Fruit fly (Drosophila melanogaster): ENCODE measurements around the gene CG34300.
A peak's percentile ranks its signal among the peaks of the same experiment; 100 is the strongest.

CG34300 gene

dm6 chr3R:30258298-30258990 is 48.0 kb downstream of the CG34300 start:
- TF ChIP-seq CG9948 (tag; optimal IDR thresholded peaks at IDR 0.05) = peak; percentile 82
- TF ChIP-seq CG8301 (tag; optimal IDR thresholded peaks at IDR 0.05) = peak; percentile 18
- peak; percentile 64 for TF ChIP-seq CG12605 (GFP tag; IDR thresholded peaks at IDR 0.05)
- peak; percentile 82 for TF ChIP-seq CG34367 (tag; optimal IDR thresholded peaks at IDR 0.05)
- no peak for TF ChIP-seq Ets98B (GFP tag; IDR thresholded peaks at IDR 0.05)
- peak; percentile 85 for TF ChIP-seq CG17806 (tag; optimal IDR thresholded peaks at IDR 0.05)
- peak; percentile 69 for TF ChIP-seq CG4496 (GFP tag; IDR thresholded peaks at IDR 0.05)
- peak; percentile 67 for TF ChIP-seq rn (GFP tag; IDR thresholded peaks at IDR 0.05)
- peak; percentile 91 for TF ChIP-seq CG15710 (tag; optimal IDR thresholded peaks at IDR 0.05)
- TF ChIP-seq gl (tag; optimal IDR thresholded peaks at IDR 0.05) = no peak
- TF ChIP-seq CG13204 (GFP tag; optimal IDR thresholded peaks at IDR 0.05) = peak; percentile 60
- TF ChIP-seq D1 (tag; optimal IDR thresholded peaks at IDR 0.05) = peak; percentile 42
- peak; percentile 65 for TF ChIP-seq CG14655 (GFP tag; optimal IDR thresholded peaks at IDR 0.05)
- no peak for TF ChIP-seq CG10348 (GFP tag; IDR thresholded peaks at IDR 0.05)
- peak; percentile 87 for TF ChIP-seq Snoo (tag; optimal IDR thresholded peaks at IDR 0.05)
- peak; percentile 37; the same call in 1 of the 2 replicates for TF ChIP-seq CG32121 (GFP tag; IDR thresholded peaks at IDR 0.05)
- TF ChIP-seq CG8159 (tag; optimal IDR thresholded peaks at IDR 0.05) = peak; percentile 90
- TF ChIP-seq fd96Ca (GFP tag; IDR thresholded peaks at IDR 0.05) = no peak
- TF ChIP-seq EcR (GFP tag; optimal IDR thresholded peaks at IDR 0.05) = peak; percentile 56
- peak; percentile 84 for TF ChIP-seq Pif1B (GFP tag; optimal IDR thresholded peaks at IDR 0.05)
- peak; percentile 63 for TF ChIP-seq Pif1A (GFP tag; optimal IDR thresholded peaks at IDR 0.05)

- TF ChIP-seq CG17806 (tag; optimal IDR thresholded peaks at IDR 0.05) = peak; percentile 74
- TF ChIP-seq CG4496 (GFP tag; IDR thresholded peaks at IDR 0.05) = peak; percentile 49; the same call in 1 of the 3 replicates
- TF ChIP-seq CG32121 (GFP tag; IDR thresholded peaks at IDR 0.05) = no peak
- peak; percentile 44 for TF ChIP-seq CG13204 (GFP tag; optimal IDR thresholded peaks at IDR 0.05)
- peak; percentile 71 for TF ChIP-seq Pif1B (GFP tag; optimal IDR thresholded peaks at IDR 0.05)
- peak; percentile 81 for TF ChIP-seq CG8159 (tag; optimal IDR thresholded peaks at IDR 0.05)
- peak; percentile 91 for TF ChIP-seq Snoo (tag; optimal IDR thresholded peaks at IDR 0.05)
- peak; percentile 30; the same call in 1 of the 2 replicates for TF ChIP-seq CG12605 (GFP tag; IDR thresholded peaks at IDR 0.05)
- TF ChIP-seq rn (GFP tag; IDR thresholded peaks at IDR 0.05) = no peak
- TF ChIP-seq D1 (tag; optimal IDR thresholded peaks at IDR 0.05) = peak; percentile 72
- TF ChIP-seq gl (tag; optimal IDR thresholded peaks at IDR 0.05) = no peak
- 0 out of 2 replicates have a peak, but pooled peaks have one; percentile 25 for TF ChIP-seq CG10348 (GFP tag; IDR thresholded peaks at IDR 0.05)
- TF ChIP-seq CG8301 (tag; optimal IDR thresholded peaks at IDR 0.05) = peak; percentile 5
- TF ChIP-seq CG15710 (tag; optimal IDR thresholded peaks at IDR 0.05) = peak; percentile 80
- no peak for TF ChIP-seq EcR (GFP tag; optimal IDR thresholded peaks at IDR 0.05)
- peak; percentile 18 for TF ChIP-seq CG14655 (GFP tag; optimal IDR thresholded peaks at IDR 0.05)
- peak; percentile 89 for TF ChIP-seq Pif1A (GFP tag; optimal IDR thresholded peaks at IDR 0.05)
- TF ChIP-seq CG34367 (tag; optimal IDR thresholded peaks at IDR 0.05) = peak; percentile 81
- peak; percentile 72 for TF ChIP-seq CG9948 (tag; optimal IDR thresholded peaks at IDR 0.05)
- TF ChIP-seq Ets98B (GFP tag; IDR thresholded peaks at IDR 0.05) = no peak; the same call in 1 of the 2 replicates
These were observed 48.9 kb downstream of the CG34300 start for dm6 chr3R:30257588-30257987.

dm6 chr3R:30256233-30256632 is 50.2 kb downstream of the CG34300 start:
- TF ChIP-seq CG15710 (tag; optimal IDR thresholded peaks at IDR 0.05) = peak; percentile 67
- TF ChIP-seq CG34367 (tag; optimal IDR thresholded peaks at IDR 0.05) = peak; percentile 51
- TF ChIP-seq CG13204 (GFP tag; optimal IDR thresholded peaks at IDR 0.05) = no peak
- TF ChIP-seq CG10348 (GFP tag; IDR thresholded peaks at IDR 0.05) = no peak
- no peak for TF ChIP-seq Pif1B (GFP tag; optimal IDR thresholded peaks at IDR 0.05)
- peak; percentile 66 for TF ChIP-seq CG9948 (tag; optimal IDR thresholded peaks at IDR 0.05)
- no peak for TF ChIP-seq EcR (GFP tag; optimal IDR thresholded peaks at IDR 0.05)
- no peak for TF ChIP-seq rn (GFP tag; IDR thresholded peaks at IDR 0.05)
- 0 out of 2 replicates have a peak, but pooled peaks have one; percentile 30 for TF ChIP-seq CG32121 (GFP tag; IDR thresholded peaks at IDR 0.05)
- TF ChIP-seq Ets98B (GFP tag; IDR thresholded peaks at IDR 0.05) = no peak; the same call in 1 of the 2 replicates
- TF ChIP-seq Pif1A (GFP tag; optimal IDR thresholded peaks at IDR 0.05) = peak; percentile 22
- TF ChIP-seq gl (tag; optimal IDR thresholded peaks at IDR 0.05) = no peak
- TF ChIP-seq CG8159 (tag; optimal IDR thresholded peaks at IDR 0.05) = peak; percentile 75
- no peak for TF ChIP-seq CG8301 (tag; optimal IDR thresholded peaks at IDR 0.05)
- TF ChIP-seq D1 (tag; optimal IDR thresholded peaks at IDR 0.05) = peak; percentile 17
- TF ChIP-seq CG4496 (GFP tag; IDR thresholded peaks at IDR 0.05) = peak; percentile 48; the same call in 1 of the 3 replicates
- peak; percentile 27 for TF ChIP-seq CG14655 (GFP tag; optimal IDR thresholded peaks at IDR 0.05)
- peak; percentile 61 for TF ChIP-seq CG17806 (tag; optimal IDR thresholded peaks at IDR 0.05)
- 0 out of 2 replicates have a peak, but pooled peaks have one; percentile 23 for TF ChIP-seq CG12605 (GFP tag; IDR thresholded peaks at IDR 0.05)
- no peak for TF ChIP-seq fd96Ca (GFP tag; IDR thresholded peaks at IDR 0.05)
- TF ChIP-seq Snoo (tag; optimal IDR thresholded peaks at IDR 0.05) = peak; percentile 45
